Worm (Caenorhabditis elegans): ENCODE results near the gene cyd-1.

Gene cyd-1

DNA sequence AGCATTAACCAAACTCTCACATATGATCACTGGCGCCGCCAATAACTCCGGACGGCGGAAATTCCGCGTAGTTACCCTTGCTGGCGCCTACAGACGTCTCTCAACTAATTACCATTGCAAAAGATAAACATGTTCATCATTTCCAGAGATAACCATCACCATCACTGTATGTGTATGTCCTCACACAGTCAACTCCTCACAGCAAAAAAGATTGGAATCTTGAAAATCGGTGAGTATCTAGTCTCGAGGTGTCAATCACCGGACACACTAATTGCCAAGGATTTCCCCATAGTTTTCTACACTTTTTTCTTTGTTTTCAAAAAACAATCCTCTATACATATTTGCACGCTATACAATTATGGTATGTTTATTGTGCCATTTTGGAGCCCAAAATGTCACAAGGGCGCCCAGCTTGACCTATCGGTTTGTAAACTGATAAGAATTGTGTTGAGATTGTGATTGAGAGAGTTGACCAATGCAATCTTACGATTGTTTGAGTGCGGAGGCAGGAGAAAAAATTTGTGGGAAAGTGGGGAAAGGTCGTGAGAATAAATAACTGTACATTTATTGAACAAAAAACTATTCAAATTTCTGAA lies 1.7 kb downstream of the cyd-1 start (continued):
- TF ChIP-seq C34B4.2 (tag; optimal IDR thresholded peaks at IDR 0.05) = no peak
- TF ChIP-seq nhr-90 (tag; optimal IDR thresholded peaks at IDR 0.05; ENCODE audit: poor library complexity) = no peak

DNA sequence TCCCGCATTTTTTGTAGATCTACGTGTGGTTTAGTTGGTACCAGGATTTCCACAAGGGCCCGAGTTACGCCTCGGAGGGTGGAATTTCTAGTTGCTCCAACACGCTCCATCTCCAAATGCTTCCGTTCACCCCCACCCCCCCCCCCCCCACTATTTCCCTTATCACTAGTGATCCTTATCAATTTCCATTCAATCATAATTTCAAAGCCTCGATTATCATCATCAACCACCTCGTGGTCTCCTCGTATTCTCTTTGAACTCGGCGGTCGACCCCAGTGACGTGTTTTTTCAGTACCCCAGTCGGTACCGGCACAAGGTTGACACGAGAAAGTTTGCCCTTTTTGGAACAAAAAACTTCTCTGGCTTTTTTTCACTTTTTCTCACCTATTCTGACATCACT lies 2.4 kb downstream of the cyd-1 start:
- TF ChIP-seq tbx-2 (tag; optimal IDR thresholded peaks at IDR 0.05) = no peak
- TF ChIP-seq elt-2 (tag; optimal IDR thresholded peaks at IDR 0.05) = peak; percentile 65

DNA sequence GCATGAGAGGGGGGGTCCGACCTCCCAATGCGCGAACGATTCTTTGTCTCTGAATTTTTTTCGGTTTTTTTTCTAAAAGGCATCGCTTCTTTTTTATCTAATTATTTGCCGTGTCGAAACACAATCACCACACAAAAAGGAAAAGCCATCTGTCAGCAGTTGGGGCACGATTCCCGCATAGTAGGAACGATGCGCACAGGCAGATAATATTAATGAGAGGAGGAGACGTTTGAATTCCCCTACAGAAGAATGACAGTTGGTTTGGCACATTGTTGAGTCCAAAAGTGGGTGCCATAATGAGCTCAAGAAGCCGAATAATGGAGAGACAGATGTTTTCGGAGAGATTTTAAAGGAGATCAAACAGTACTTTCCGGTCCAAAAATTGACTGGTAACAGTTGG lies 4.3 kb downstream of the cyd-1 start:
- no peak for TF ChIP-seq hlh-4 (tag; optimal IDR thresholded peaks at IDR 0.05)
- TF ChIP-seq nhr-237 (tag; optimal IDR thresholded peaks at IDR 0.05) = no peak
- no peak for TF ChIP-seq isw-1 (GFP tag; IDR thresholded peaks at IDR 0.05)
- TF ChIP-seq sup-37 (GFP tag; optimal IDR thresholded peaks at IDR 0.05) = no peak
- peak in 1 of 2 experiments; percentile 43 for TF ChIP-seq ztf-11 (tag; optimal IDR thresholded peaks at IDR 0.05)
- no peak for TF ChIP-seq snu-23 (GFP tag; optimal IDR thresholded peaks at IDR 0.05)

DNA sequence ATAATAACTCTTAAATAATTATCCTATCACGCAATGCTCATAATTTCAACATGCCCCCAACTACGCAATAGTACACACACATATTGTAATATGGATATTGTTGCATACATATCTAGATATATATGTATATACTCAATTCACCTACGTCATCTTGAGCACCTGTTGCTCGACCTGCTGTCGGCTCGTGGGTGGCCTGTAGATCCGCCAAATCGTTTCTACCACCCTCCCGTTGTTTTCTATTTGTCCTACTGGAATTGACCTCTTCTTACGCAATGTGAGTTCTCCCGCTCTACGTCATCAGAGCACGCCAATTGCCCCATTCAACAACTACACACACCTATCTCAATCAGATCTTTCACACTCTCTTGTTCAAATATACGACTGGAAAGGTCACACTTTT lies 5.4 kb downstream of the cyd-1 start:
- TF ChIP-seq nhr-85 (tag) (peak; percentile 69), ama-1 (optimal IDR thresholded peaks at IDR 0.05) (no peak)

DNA sequence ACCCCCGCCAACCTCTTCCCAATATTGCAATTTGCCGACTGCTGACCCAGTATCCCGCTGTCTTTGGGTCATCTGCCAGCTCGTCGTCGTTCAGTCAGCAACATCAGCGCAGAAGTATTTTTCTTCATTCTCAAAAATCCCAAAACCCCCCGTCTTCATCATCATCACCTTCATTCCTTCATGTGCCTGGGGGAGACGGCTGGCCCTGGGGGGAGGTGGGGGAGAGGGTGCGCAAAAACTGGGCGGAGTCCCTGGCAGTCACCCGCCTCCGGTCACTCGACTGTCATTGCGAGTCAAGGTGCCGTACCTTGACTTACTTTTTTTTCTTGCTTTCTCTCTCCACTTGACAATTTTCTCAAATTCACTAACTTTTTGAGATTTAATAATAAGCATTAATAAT lies 7.4 kb downstream of the cyd-1 start:
- TF ChIP-seq mef-2 (tag; optimal IDR thresholded peaks at IDR 0.05) = no peak
- no peak for TF ChIP-seq lin-39 (tag; optimal IDR thresholded peaks at IDR 0.05)
- no peak for TF ChIP-seq sup-37 (GFP tag; optimal IDR thresholded peaks at IDR 0.05)
- no peak for TF ChIP-seq fkh-8 (tag; optimal IDR thresholded peaks at IDR 0.05)
- no peak for TF ChIP-seq lin-14 (GFP tag; optimal IDR thresholded peaks at IDR 0.05)
- TF ChIP-seq ceh-90 (tag; optimal IDR thresholded peaks at IDR 0.05) = no peak
- TF ChIP-seq efl-3 (GFP tag; optimal IDR thresholded peaks at IDR 0.05) = no peak
- TF ChIP-seq egl-13 (tag; optimal IDR thresholded peaks at IDR 0.05) = no peak
- no peak for TF ChIP-seq irx-1 (tag; optimal IDR thresholded peaks at IDR 0.05)
- TF ChIP-seq ets-5 (GFP tag; IDR thresholded peaks at IDR 0.05) = no peak
- no peak for TF ChIP-seq hlh-4 (tag; optimal IDR thresholded peaks at IDR 0.05)
- TF ChIP-seq alr-1 (tag; optimal IDR thresholded peaks at IDR 0.05; ENCODE audit: borderline replicate concordance) = no peak
- no peak for TF ChIP-seq unc-62 (GFP tag; optimal IDR thresholded peaks at IDR 0.05)
- TF ChIP-seq hlh-17 (GFP tag; optimal IDR thresholded peaks at IDR 0.05; ENCODE audit: borderline replicate concordance) = no peak
- no peak for TF ChIP-seq lin-13 (GFP tag; optimal IDR thresholded peaks at IDR 0.05)
- no peak for TF ChIP-seq nhr-20 (tag; optimal IDR thresholded peaks at IDR 0.05)
- no peak for TF ChIP-seq unc-30 (tag; optimal IDR thresholded peaks at IDR 0.05)
- no peak for TF ChIP-seq nhr-11 (tag; optimal IDR thresholded peaks at IDR 0.05)
- TF ChIP-seq grh-1 (GFP tag; IDR thresholded peaks at IDR 0.05) = no peak
- no peak for TF ChIP-seq zag-1 (tag; optimal IDR thresholded peaks at IDR 0.05)

DNA sequence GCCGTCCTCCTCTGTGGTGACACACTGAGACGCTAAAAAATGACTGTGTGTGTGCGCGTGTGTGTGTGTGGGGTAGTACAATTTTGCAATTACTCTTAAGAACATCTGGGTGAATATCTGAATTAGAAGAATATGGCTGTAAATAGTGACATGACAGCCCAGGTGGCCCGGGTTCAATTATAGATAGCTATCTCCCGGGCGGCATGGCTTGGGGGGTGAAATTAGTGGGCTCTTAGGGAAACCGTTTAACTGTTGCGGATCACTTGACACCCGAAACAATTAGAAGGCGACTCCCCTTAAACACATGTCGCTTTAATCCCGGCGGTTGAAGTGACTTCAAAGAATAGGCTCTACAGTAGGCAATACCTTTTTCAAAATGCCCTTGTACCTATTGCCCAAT lies 9.8 kb downstream of the cyd-1 start:
- TF ChIP-seq ztf-11 (tag; optimal IDR thresholded peaks at IDR 0.05) (peak in 1 of 2 experiments; percentile 25), pag-3 (tag; optimal IDR thresholded peaks at IDR 0.05; ENCODE audit: borderline replicate concordance, insufficient read depth) (no peak)

Measured in whole organism, L1 larva.